Fruit fly (Drosophila melanogaster) whole organism, embryonic: Measurements from ENCODE around the gene mtTFB2.

Source experiments
- Ada2b ChIP-seq: fragments of 200-800 bp; sonication (Bioruptor generic); IDR thresholded peaks from 2 replicates; pipeline ENCODE4 v1.3.6; 2022; ENCODE audit warnings: missing biosample characterization, missing genetic modification characterization
- Awh ChIP-seq: fragments of 200-800 bp; sonication (Bioruptor generic); IDR thresholded peaks from 2 replicates; pipeline ENCODE4, ENCODE4 v1.3.6; 2022; ENCODE audit warnings: missing biosample characterization, missing genetic modification characterization
- CG10147 ChIP-seq: fragments of 200-800 bp; sonication (Bioruptor generic); optimal IDR thresholded peaks from 2 replicates; lab custom pipeline; 2019; ENCODE audit warnings: missing biosample characterization, mild to moderate bottlenecking, missing genetic modification characterization, moderate library complexity
- CG10267 ChIP-seq: fragments of 200-800 bp; sonication (Bioruptor generic); optimal IDR thresholded peaks from 2 replicates; lab custom pipeline; 2018; ENCODE audit warnings: missing biosample characterization, mild to moderate bottlenecking, missing genetic modification characterization, moderate library complexity
- CG10462 ChIP-seq: fragments of 200-800 bp; sonication (Bioruptor generic); optimal IDR thresholded peaks from 2 replicates; lab custom pipeline; 2016; ENCODE audit warnings: missing biosample characterization, missing genetic modification characterization
- CG10543 ChIP-seq: fragments of 200-800 bp; sonication (Bioruptor generic); optimal IDR thresholded peaks from 3 replicates; lab custom pipeline; 2017; ENCODE audit warnings: missing biosample characterization, mild to moderate bottlenecking, missing genetic modification characterization, moderate library complexity
- CG11093 ChIP-seq: fragments of 200-800 bp; sonication (Bioruptor generic); IDR thresholded peaks from 3 replicates; pipeline ENCODE4 v1.3.6; 2022; ENCODE audit warnings: missing biosample characterization, missing genetic modification characterization
- CG13287 ChIP-seq: fragments of 200-800 bp; sonication (Bioruptor generic); IDR thresholded peaks from 2 replicates; pipeline ENCODE4 v1.3.6; 2022; ENCODE audit warnings: missing biosample characterization, missing genetic modification characterization; ENCODE audit not compliant: partially characterized antibody
- CG14441 ChIP-seq: fragments of 200-800 bp; sonication (Bioruptor generic); IDR thresholded peaks from 2 replicates; pipeline ENCODE4 v1.3.6; 2022; ENCODE audit warnings: missing biosample characterization, missing genetic modification characterization
- CG16779 ChIP-seq: fragments of 200-800 bp; sonication (Bioruptor generic); IDR thresholded peaks from 2 replicates; pipeline ENCODE4 v1.3.6; 2022; ENCODE audit warnings: missing biosample characterization, missing genetic modification characterization
- CG16815 ChIP-seq: fragments of 200-800 bp; sonication (Bioruptor generic); optimal IDR thresholded peaks from 3 replicates; lab custom pipeline; 2017; ENCODE audit warnings: missing biosample characterization, mild to moderate bottlenecking, missing genetic modification characterization
- CG17802 ChIP-seq: fragments of 200-800 bp; sonication (Bioruptor generic); optimal IDR thresholded peaks from 2 replicates; lab custom pipeline; 2018; ENCODE audit warnings: missing biosample characterization, mild to moderate bottlenecking, missing genetic modification characterization, moderate library complexity
- CG17912 ChIP-seq: fragments of 200-800 bp; sonication (Bioruptor generic); optimal IDR thresholded peaks from 2 replicates; lab custom pipeline; 2018; ENCODE audit warnings: missing biosample characterization, mild to moderate bottlenecking, missing genetic modification characterization
- CG1832 ChIP-seq: fragments of 200-800 bp; sonication (Bioruptor generic); optimal IDR thresholded peaks from 2 replicates; lab custom pipeline; 2017; ENCODE audit warnings: missing biosample characterization, mild to moderate bottlenecking, missing genetic modification characterization, inconsistent platforms
- CG30403 ChIP-seq: fragments of 200-800 bp; sonication (Bioruptor generic); optimal IDR thresholded peaks from 3 replicates; lab custom pipeline; 2016; ENCODE audit warnings: missing biosample characterization, missing genetic modification characterization
- CG33213 ChIP-seq: fragments of 200-800 bp; sonication (Bioruptor generic); optimal IDR thresholded peaks from 3 replicates; lab custom pipeline; 2016; ENCODE audit warnings: missing biosample characterization, missing genetic modification characterization
- CG34224 ChIP-seq: fragments of 200-800 bp; sonication (Bioruptor generic); IDR thresholded peaks from 3 replicates; pipeline ENCODE4 v1.3.6; 2022; ENCODE audit warnings: missing biosample characterization, missing genetic modification characterization; ENCODE audit not compliant: partially characterized antibody
- CG7556 ChIP-seq: fragments of 200-800 bp; sonication (Bioruptor generic); optimal IDR thresholded peaks from 2 replicates; lab custom pipeline; 2017; ENCODE audit warnings: missing biosample characterization, mild to moderate bottlenecking, missing genetic modification characterization
- CG7963 ChIP-seq: fragments of 200-800 bp; sonication (Bioruptor generic); IDR thresholded peaks from 3 replicates; pipeline ENCODE4 v1.3.6; 2022; ENCODE audit warnings: missing biosample characterization, missing genetic modification characterization; ENCODE audit not compliant: partially characterized antibody
- CG7987 ChIP-seq: fragments of 200-800 bp; sonication (Bioruptor generic); optimal IDR thresholded peaks from 2 replicates; lab custom pipeline; 2018; ENCODE audit warnings: missing biosample characterization, mild to moderate bottlenecking, missing genetic modification characterization, moderate library complexity
- CG8290 ChIP-seq, 3 experiments: fragments of 200-800 bp; sonication (Bioruptor generic); optimal IDR thresholded peaks; 2 replicates each; lab custom pipeline; 2016 to 2019; ENCODE audit warnings: missing biosample characterization in 3 of 3, missing genetic modification characterization in 3 of 3, mild to moderate bottlenecking in 2 of 3, moderate library complexity in 1 of 3
- CG9215 ChIP-seq: fragments of 200-800 bp; sonication (Bioruptor generic); IDR thresholded peaks from 2 replicates; pipeline ENCODE4 v1.3.6; 2022; ENCODE audit warnings: missing biosample characterization, missing genetic modification characterization
- CkIIα-i1 ChIP-seq: fragments of 200-800 bp; sonication (Bioruptor generic); IDR thresholded peaks from 2 replicates; pipeline ENCODE4 v1.3.6; 2022; ENCODE audit warnings: missing biosample characterization, missing genetic modification characterization
- D19A ChIP-seq: fragments of 200-800 bp; optimal IDR thresholded peaks from 3 replicates; lab custom pipeline; 2019; ENCODE audit warnings: missing biosample characterization, mild to moderate bottlenecking, missing genetic modification characterization, moderate library complexity
- Dref ChIP-seq: fragments of 200-800 bp; sonication (Bioruptor generic); IDR thresholded peaks from 2 replicates; pipeline ENCODE4 v1.3.6; 2022; ENCODE audit warnings: missing biosample characterization, missing genetic modification characterization
- ERR ChIP-seq: fragments of 200-800 bp; sonication (Bioruptor generic); optimal IDR thresholded peaks from 2 replicates; lab custom pipeline; 2016; ENCODE audit warnings: missing biosample characterization, missing genetic modification characterization
- HLH4C ChIP-seq: fragments of 200-800 bp; sonication (Bioruptor generic); IDR thresholded peaks from 3 replicates; pipeline ENCODE4 v1.3.6; 2022; ENCODE audit warnings: missing biosample characterization, missing genetic modification characterization; ENCODE audit not compliant: partially characterized antibody
- HmgD ChIP-seq: fragments of 200-800 bp; sonication (Bioruptor generic); optimal IDR thresholded peaks from 3 replicates; lab custom pipeline; 2016; ENCODE audit warnings: missing biosample characterization, missing genetic modification characterization
- Hmx ChIP-seq: fragments of 200-800 bp; sonication (Bioruptor generic); optimal IDR thresholded peaks from 2 replicates; lab custom pipeline; 2016; ENCODE audit warnings: missing biosample characterization, missing genetic modification characterization
- Hr51 ChIP-seq, 2 experiments: fragments of 200-800 bp; sonication (Bioruptor generic); optimal IDR thresholded peaks; 2 replicates in 1 of 2; 3 replicates in 1 of 2; lab custom pipeline; 2016 to 2018; ENCODE audit warnings: missing biosample characterization in 2 of 2, missing genetic modification characterization in 2 of 2, mild to moderate bottlenecking in 1 of 2, moderate library complexity in 1 of 2
- Lpt ChIP-seq: fragments of >200 bp; optimal IDR thresholded peaks from 2 replicates; lab custom pipeline; 2018; ENCODE audit warnings: missing biosample characterization, missing genetic modification characterization
- Meics ChIP-seq: fragments of 200-800 bp; sonication (Bioruptor generic); optimal IDR thresholded peaks from 2 replicates; lab custom pipeline; 2017; ENCODE audit warnings: missing biosample characterization, mild to moderate bottlenecking, missing genetic modification characterization
- Mrtf ChIP-seq: fragments of 200-800 bp; sonication (Bioruptor generic); IDR thresholded peaks from 3 replicates; pipeline ENCODE4 v1.3.6; 2022; ENCODE audit warnings: missing biosample characterization, missing genetic modification characterization
- Stat92E ChIP-seq, 3 experiments: fragments of >200 bp in 2 of 3; fragments of 200-800 bp in 1 of 3; sonication (Bioruptor generic) in 1 of 3; optimal IDR thresholded peaks; 2 replicates each; lab custom pipeline; 2017 to 2019; ENCODE audit warnings: missing biosample characterization in 3 of 3, missing genetic modification characterization in 3 of 3, mild to moderate bottlenecking in 1 of 3, moderate library complexity in 1 of 3
- ac ChIP-seq: fragments of 200-800 bp; sonication (Bioruptor generic); optimal IDR thresholded peaks from 3 replicates; lab custom pipeline; 2017; ENCODE audit warnings: missing biosample characterization, mild to moderate bottlenecking, missing genetic modification characterization
- cas ChIP-seq: fragments of 200-800 bp; sonication (Bioruptor generic); IDR thresholded peaks from 2 replicates; pipeline ENCODE4 v1.3.6; 2022; ENCODE audit warnings: missing biosample characterization, missing genetic modification characterization
- crp ChIP-seq, 2 experiments: fragments of 200-800 bp; sonication (Bioruptor generic); optimal IDR thresholded peaks; 2 replicates in 1 of 2; 3 replicates in 1 of 2; lab custom pipeline; 2017; ENCODE audit warnings: missing biosample characterization in 2 of 2, missing genetic modification characterization in 2 of 2, mild to moderate bottlenecking in 1 of 2, moderate library complexity in 1 of 2
- gce ChIP-seq: fragments of 200-800 bp; sonication (Bioruptor generic); IDR thresholded peaks from 3 replicates; pipeline ENCODE4 v1.3.6; 2022; ENCODE audit warnings: missing biosample characterization, missing genetic modification characterization
- grau ChIP-seq: fragments of 200-800 bp; optimal IDR thresholded peaks from 3 replicates; lab custom pipeline; 2019; ENCODE audit warnings: missing biosample characterization, mild to moderate bottlenecking, missing genetic modification characterization, moderate library complexity
- hkb ChIP-seq, 2 experiments: fragments of 200-800 bp in 1 of 2; fragments of >200 bp in 1 of 2; sonication (Bioruptor generic) in 1 of 2; IDR thresholded peaks in 1 of 2; optimal IDR thresholded peaks in 1 of 2; 2 replicates each; pipeline versions ENCODE4 v1.3.6 to Lab custom; 2017 to 2022; ENCODE audit warnings: missing biosample characterization in 1 of 2, missing genetic modification characterization in 1 of 2
- jing ChIP-seq: fragments of 200-800 bp; sonication (Bioruptor generic); optimal IDR thresholded peaks from 2 replicates; lab custom pipeline; 2018; ENCODE audit warnings: missing biosample characterization, mild to moderate bottlenecking, missing genetic modification characterization
- p53 ChIP-seq: fragments of 200-800 bp; sonication (Bioruptor generic); optimal IDR thresholded peaks from 2 replicates; lab custom pipeline; 2016; ENCODE audit warnings: missing biosample characterization, missing genetic modification characterization
- pros ChIP-seq: fragments of 200-800 bp; sonication (Bioruptor generic); optimal IDR thresholded peaks from 3 replicates; lab custom pipeline; 2019; ENCODE audit warnings: missing biosample characterization, mild to moderate bottlenecking, missing genetic modification characterization, moderate library complexity
- pum ChIP-seq: fragments of 200-800 bp; sonication (Bioruptor generic); optimal IDR thresholded peaks from 2 replicates; lab custom pipeline; 2016; ENCODE audit warnings: missing biosample characterization, missing genetic modification characterization
- sima ChIP-seq: fragments of 200-800 bp; sonication (Bioruptor generic); optimal IDR thresholded peaks from 2 replicates; lab custom pipeline; 2016; ENCODE audit warnings: missing biosample characterization, missing genetic modification characterization
- slp2 ChIP-seq: fragments of 200-800 bp; sonication (Bioruptor generic); optimal IDR thresholded peaks from 2 replicates; lab custom pipeline; 2016; ENCODE audit warnings: missing biosample characterization, missing genetic modification characterization
- wek ChIP-seq: fragments of 200-800 bp; sonication (Bioruptor generic); optimal IDR thresholded peaks from 3 replicates; lab custom pipeline; 2018; ENCODE audit warnings: missing biosample characterization, mild to moderate bottlenecking, missing genetic modification characterization, moderate library complexity

mtTFB2 gene

DNA sequence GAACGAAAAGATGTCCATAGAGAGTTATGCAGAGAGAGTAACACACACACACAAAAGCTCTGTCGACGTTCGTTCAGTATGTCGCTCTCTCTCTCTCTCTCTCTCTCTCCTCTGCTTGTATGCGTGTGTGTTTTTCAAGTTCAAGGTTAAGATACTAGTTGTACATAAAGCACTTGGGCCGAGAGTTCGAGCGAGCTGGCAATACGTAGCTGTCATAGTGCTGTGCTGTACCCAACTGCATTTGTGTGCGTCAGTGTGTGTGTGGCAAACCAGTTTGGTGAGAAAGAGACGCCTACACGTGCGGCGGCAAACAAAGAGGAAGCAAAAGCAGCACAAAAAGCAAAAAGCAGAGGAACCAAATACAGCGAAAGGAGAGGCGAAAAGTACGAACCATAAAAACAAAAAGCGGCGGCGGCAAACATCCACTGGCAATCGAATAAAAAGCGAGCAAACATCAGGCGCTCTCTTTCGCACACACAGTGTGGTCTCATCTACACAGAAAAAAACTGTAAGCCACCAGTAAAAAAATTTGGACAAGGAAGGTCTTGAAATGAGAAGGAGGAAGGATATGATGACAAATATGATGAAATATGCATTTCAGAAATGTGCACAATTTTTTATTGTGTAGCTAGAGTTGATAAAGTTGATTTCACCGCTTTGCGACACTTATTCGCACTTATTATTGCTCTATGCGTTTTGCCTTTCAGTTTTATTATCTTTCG lies 42.0 kb downstream of the mtTFB2 start (continued):
- TF ChIP-seq CG7963 (GFP tag; lab: Robert Waterston, UW) (no peak), slp2 (GFP tag; lab: Kevin White, UChicago) (peak; percentile 76), Ada2b (GFP tag; lab: Robert Waterston, UW) (peak; percentile 71), CG9215 (GFP tag; lab: Robert Waterston, UW) (no peak), ac (GFP tag; lab: Kevin White, UChicago) (no peak), grau (tag; lab: Kevin White, UChicago) (peak; percentile 62), CG10462 (GFP tag; lab: Kevin White, UChicago) (peak; percentile 10), CG13287 (GFP tag; lab: Robert Waterston, UW) (no peak; the same call in 1 of the 2 replicates), sima (GFP tag; lab: Kevin White, UChicago) (no peak), CG14441 (GFP tag; lab: Robert Waterston, UW) (peak; percentile 80), CG10267 (peak; percentile 20), Mrtf (GFP tag; lab: Robert Waterston, UW) (no peak), Hr51 (GFP tag; optimal IDR thresholded peaks at IDR 0.05; lab: Kevin White, UChicago) (peak; percentile 44 to 59), pum (GFP tag; lab: Kevin White, UChicago) (peak; percentile 41), ERR (GFP tag; lab: Kevin White, UChicago) (peak; percentile 50), D19A (tag; lab: Kevin White, UChicago) (no peak), HmgD (GFP tag; lab: Kevin White, UChicago) (peak; percentile 28), CG7987 (GFP tag; lab: Kevin White, UChicago) (peak; percentile 19), Awh (peak; percentile 36; the same call in 1 of the 2 replicates), CG30403 (peak; percentile 72), Hmx (no peak), CG1832 (GFP tag; lab: Kevin White, UChicago) (peak; percentile 80), CG16779 (GFP tag; lab: Robert Waterston, UW) (0 out of 2 replicates have a peak, but pooled peaks have one; percentile 56), jing (GFP tag; lab: Kevin White, UChicago) (peak; percentile 32), CG11093 (no peak; the same call in 2 of the 3 replicates), wek (no peak), CG10543 (GFP tag; lab: Kevin White, UChicago) (no peak), cas (no peak), CG17912 (GFP tag; lab: Kevin White, UChicago) (no peak), CG10147 (GFP tag; lab: Kevin White, UChicago) (peak; percentile 12), Stat92E (GFP tag; optimal IDR thresholded peaks at IDR 0.05; lab: Kevin White, UChicago) (no peak), CG7556 (GFP tag; lab: Kevin White, UChicago) (peak; percentile 48), CG16815 (GFP tag; lab: Kevin White, UChicago) (peak; percentile 56), crp (GFP tag; optimal IDR thresholded peaks at IDR 0.05; lab: Kevin White, UChicago) (no peak), Lpt (GFP tag; lab: Kevin White, UChicago) (no peak), p53 (peak; percentile 41), CG33213 (GFP tag; lab: Kevin White, UChicago) (peak; percentile 72), Dref (GFP tag; lab: Robert Waterston, UW) (no peak), CG34224 (GFP tag; lab: Robert Waterston, UW) (no peak), gce (GFP tag; lab: Robert Waterston, UW) (peak; percentile 16; the same call in 1 of the 3 replicates), CkIIα-i1 (GFP tag; lab: Robert Waterston, UW) (no peak), HLH4C (GFP tag; lab: Robert Waterston, UW) (no peak), hkb (optimal IDR thresholded peaks at IDR 0.05; lab: Kevin White, UChicago) (no peak), hkb (GFP tag; IDR thresholded peaks at IDR 0.05; lab: Robert Waterston, UW) (peak; percentile 58), pros (GFP tag; lab: Kevin White, UChicago) (peak; percentile 80), CG8290 (GFP tag; optimal IDR thresholded peaks at IDR 0.05; lab: Kevin White, UChicago) (no peak), CG8290 (tag; optimal IDR thresholded peaks at IDR 0.05; lab: Kevin White, UChicago) (peak in 1 of 2 experiments; percentile 46), Meics (peak; percentile 75), CG17802 (tag; lab: Kevin White, UChicago) (no peak)
